Worm (Caenorhabditis elegans) whole organism, late embryonic: Measurements from ENCODE around the gene mca-3.

Source experiments
- C08G9.2 ChIP-seq: sonication (generic microtip); optimal IDR thresholded peaks from 2 replicates; lab custom pipeline; 2016; ENCODE audit warnings: mild to moderate bottlenecking, missing genetic modification characterization, moderate library complexity, missing compliant biosample characterization
- T23F11.4 ChIP-seq: fragments of 200-800 bp; sonication (Bioruptor generic); optimal IDR thresholded peaks from 2 replicates; lab custom pipeline; 2018; ENCODE audit warnings: mild to moderate bottlenecking, missing genetic modification characterization, missing compliant biosample characterization
- ama-1 ChIP-seq: fragments of 150-350 bp; optimal IDR thresholded peaks from 2 replicates; lab custom pipeline; 2014
- ceh-19 ChIP-seq: fragments of 200-800 bp; sonication (Bioruptor generic); optimal IDR thresholded peaks from 2 replicates; lab custom pipeline; 2018; ENCODE audit warnings: mild to moderate bottlenecking, missing genetic modification characterization, missing compliant biosample characterization
- elt-2 ChIP-seq: sonication (generic microtip); optimal IDR thresholded peaks from 2 replicates; lab custom pipeline; 2016; ENCODE audit warnings: missing genetic modification reagents, missing genetic modification characterization, missing compliant biosample characterization
- hlh-13 ChIP-seq: fragments of 200-800 bp; sonication (Bioruptor generic); optimal IDR thresholded peaks from 2 replicates; lab custom pipeline; 2018; ENCODE audit warnings: mild to moderate bottlenecking, missing genetic modification characterization, missing compliant biosample characterization
- hlh-6 ChIP-seq: sonication (generic microtip); optimal IDR thresholded peaks from 2 replicates; lab custom pipeline; 2016; ENCODE audit warnings: missing genotype, missing genetic modification characterization, missing compliant biosample characterization
- odd-2 ChIP-seq: sonication (generic microtip); optimal IDR thresholded peaks from 2 replicates; lab custom pipeline; 2017; ENCODE audit warnings: antibody characterized with exemption, mild to moderate bottlenecking, missing genetic modification characterization, missing compliant biosample characterization
- pat-9 ChIP-seq: fragments of 200-800 bp; sonication (Bioruptor generic); optimal IDR thresholded peaks from 2 replicates; lab custom pipeline; 2018; ENCODE audit warnings: mild to moderate bottlenecking, missing genetic modification characterization, moderate library complexity, missing compliant biosample characterization
- tbx-7 ChIP-seq: sonication (generic microtip); optimal IDR thresholded peaks from 2 replicates; lab custom pipeline; 2016; ENCODE audit warnings: missing genotype, missing genetic modification characterization, missing compliant biosample characterization

DNA sequence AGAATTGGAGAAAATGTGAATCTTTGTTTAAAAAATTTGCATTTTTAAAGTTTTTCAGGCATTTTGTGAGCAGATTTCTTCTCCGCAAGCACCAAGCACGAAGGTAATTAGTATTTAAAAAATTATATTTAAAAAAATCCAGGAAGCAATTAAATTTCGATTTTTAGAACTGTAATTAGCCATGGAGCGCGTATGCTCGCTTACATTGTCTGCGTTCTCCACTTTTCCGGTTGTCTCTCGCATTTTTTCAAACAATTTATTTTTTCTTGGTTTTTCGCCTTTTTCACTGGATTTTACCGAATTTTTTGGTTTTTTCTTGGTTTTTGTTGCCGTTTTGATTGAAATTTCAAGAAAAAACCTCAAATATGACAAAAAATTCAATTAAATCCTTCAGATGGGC, 77.6 kb downstream of the mca-3 start:
- TF ChIP-seq hlh-6 (tag; lab: Kevin White, UChicago) (no peak), odd-2 (no peak), ama-1 (lab: Kevin White, UChicago) (no peak), ceh-19 (GFP tag; lab: Kevin White, UChicago) (no peak), hlh-13 (GFP tag; lab: Kevin White, UChicago) (no peak), pat-9 (no peak), elt-2 (tag; lab: Kevin White, UChicago) (no peak), tbx-7 (tag; lab: Kevin White, UChicago) (no peak), T23F11.4 (GFP tag; lab: Kevin White, UChicago) (no peak), C08G9.2 (no peak)
